Worm (Caenorhabditis elegans): Measurements from ENCODE around the gene C04C3.7.

DNA sequence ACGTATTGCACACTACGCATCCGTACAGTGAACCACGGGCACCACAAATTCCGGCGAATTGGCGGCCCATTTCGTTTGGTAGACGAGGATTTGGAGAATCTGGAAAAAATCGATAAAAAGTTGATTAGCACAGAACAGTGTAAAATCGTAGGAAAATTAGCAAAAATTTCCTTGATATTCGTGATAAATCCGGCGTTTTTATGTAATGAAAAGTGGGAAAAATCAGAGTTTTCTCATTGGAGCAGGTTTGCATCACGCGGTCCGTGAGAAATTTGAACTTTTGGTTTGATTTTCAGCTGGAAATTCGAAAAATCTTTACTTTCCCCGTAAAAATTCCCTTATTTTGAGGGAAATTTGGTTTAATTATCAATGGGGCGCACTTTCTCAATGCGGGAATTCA, 49.2 kb downstream of the C04C3.7 start, which contains the start of gene B0546.4:
- TF ChIP-seq lin-15B (tag; optimal IDR thresholded peaks at IDR 0.05) (no peak), nhr-28 (tag; optimal IDR thresholded peaks at IDR 0.05) (no peak), elt-1 (tag; optimal IDR thresholded peaks at IDR 0.05) (no peak), ceh-28 (tag; optimal IDR thresholded peaks at IDR 0.05) (no peak), unc-62 (GFP tag; optimal IDR thresholded peaks at IDR 0.05) (no peak), ama-1 (optimal IDR thresholded peaks at IDR 0.05) (no peak)
